Worm (Caenorhabditis elegans) whole organism, mixed stage, embryonic: ENCODE data around the gene T27A10.2.

ENCODE experiments used
- M03D4.4 ChIP-seq: sonication (generic microtip); optimal IDR thresholded peaks from 2 replicates; lab custom pipeline; 2017; ENCODE audit warnings: mild to moderate bottlenecking, missing genetic modification characterization, missing compliant biosample characterization
- bed-3 ChIP-seq: fragments of 200-800 bp; sonication (Bioruptor generic); optimal IDR thresholded peaks from 3 replicates; lab custom pipeline; 2018; ENCODE audit warnings: mild to moderate bottlenecking, missing genetic modification characterization, moderate library complexity, missing compliant biosample characterization
- blmp-1 ChIP-seq: fragments of 150-350 bp; optimal IDR thresholded peaks from 2 replicates; lab custom pipeline; 2014; ENCODE audit warnings: missing biosample characterization, missing genetic modification characterization
- ceh-39 ChIP-seq: fragments of 150-350 bp; optimal IDR thresholded peaks from 2 replicates; lab custom pipeline; 2014; ENCODE audit warnings: missing biosample characterization, missing genetic modification characterization
- ceh-83 ChIP-seq: fragments of 200-800 bp; sonication (Bioruptor generic); optimal IDR thresholded peaks from 2 replicates; lab custom pipeline; 2018; ENCODE audit warnings: mild to moderate bottlenecking, missing genetic modification characterization, missing compliant biosample characterization
- ces-1 ChIP-seq: fragments of 150-350 bp; optimal IDR thresholded peaks from 2 replicates; lab custom pipeline; 2014; ENCODE audit warnings: missing biosample characterization, missing genetic modification reagents, missing genetic modification characterization
- cnd-1 ChIP-seq: fragments of 200-800 bp; sonication (Bioruptor generic); optimal IDR thresholded peaks from 2 replicates; lab custom pipeline; 2018; ENCODE audit warnings: mild to moderate bottlenecking, missing genetic modification characterization, missing compliant biosample characterization
- drap-1 ChIP-seq: fragments of 200-800 bp; sonication (Bioruptor generic); optimal IDR thresholded peaks from 3 replicates; lab custom pipeline; 2018; ENCODE audit warnings: mild to moderate bottlenecking, missing genetic modification characterization, missing compliant biosample characterization
- elt-1 ChIP-seq: sonication (generic microtip); optimal IDR thresholded peaks from 2 replicates; lab custom pipeline; 2017; ENCODE audit warnings: missing genetic modification characterization, mild to moderate bottlenecking, missing compliant biosample characterization, antibody characterized with exemption, moderate library complexity, borderline replicate concordance; ENCODE audit not compliant: insufficient read depth
- elt-3 ChIP-seq: fragments of 150-350 bp; optimal IDR thresholded peaks from 2 replicates; lab custom pipeline; 2014; ENCODE audit warnings: missing biosample characterization, missing genetic modification characterization
- flh-1 ChIP-seq: fragments of 200-800 bp; sonication (Bioruptor generic); optimal IDR thresholded peaks from 2 replicates; lab custom pipeline; 2018; ENCODE audit warnings: mild to moderate bottlenecking, missing genetic modification characterization, moderate library complexity, missing compliant biosample characterization
- ham-2 ChIP-seq: fragments of 200-800 bp; sonication (Bioruptor generic); optimal IDR thresholded peaks from 2 replicates; lab custom pipeline; 2018; ENCODE audit warnings: mild to moderate bottlenecking, missing genetic modification characterization, missing compliant biosample characterization
- hlh-1 ChIP-seq: fragments of 150-350 bp; optimal IDR thresholded peaks from 2 replicates; lab custom pipeline; 2014; ENCODE audit warnings: missing biosample characterization, missing genetic modification reagents, missing genetic modification characterization
- lin-13 ChIP-seq: fragments of 150-350 bp; optimal IDR thresholded peaks from 2 replicates; lab custom pipeline; 2014; ENCODE audit warnings: missing biosample characterization, missing genetic modification characterization
- lin-32 ChIP-seq: fragments of 200-800 bp; sonication (Bioruptor generic); optimal IDR thresholded peaks from 2 replicates; lab custom pipeline; 2018; ENCODE audit warnings: mild to moderate bottlenecking, missing genetic modification characterization, missing compliant biosample characterization
- lsy-2 ChIP-seq: fragments of 150-350 bp; optimal IDR thresholded peaks from 2 replicates; lab custom pipeline; 2014; ENCODE audit warnings: missing biosample characterization, missing genetic modification characterization
- mab-5 ChIP-seq: fragments of 150-350 bp; optimal IDR thresholded peaks from 2 replicates; lab custom pipeline; 2014; ENCODE audit warnings: missing biosample characterization, missing genetic modification characterization
- mep-1 ChIP-seq: fragments of 150-350 bp; optimal IDR thresholded peaks from 2 replicates; lab custom pipeline; 2017; ENCODE audit warnings: missing biosample characterization, missing genetic modification reagents, missing genetic modification characterization, inconsistent platforms
- mls-2 ChIP-seq: sonication (generic microtip); optimal IDR thresholded peaks from 2 replicates; lab custom pipeline; 2016; ENCODE audit warnings: mild to moderate bottlenecking, missing genetic modification characterization, moderate library complexity, missing compliant biosample characterization
- nhr-12 ChIP-seq: fragments of 150-350 bp; optimal IDR thresholded peaks from 2 replicates; lab custom pipeline; 2014; ENCODE audit warnings: missing biosample characterization, missing genetic modification characterization
- nhr-2 ChIP-seq: fragments of 150-350 bp; optimal IDR thresholded peaks from 2 replicates; lab custom pipeline; 2014; ENCODE audit warnings: missing biosample characterization, missing genetic modification characterization
- nhr-28 ChIP-seq: fragments of 150-350 bp; optimal IDR thresholded peaks from 2 replicates; lab custom pipeline; 2014; ENCODE audit warnings: missing biosample characterization, missing genetic modification characterization
- nhr-76 ChIP-seq: sonication (generic microtip); optimal IDR thresholded peaks from 2 replicates; lab custom pipeline; 2017; ENCODE audit warnings: missing biosample characterization, missing genetic modification characterization
- pha-4 ChIP-seq: fragments of 150-350 bp; optimal IDR thresholded peaks from 2 replicates; lab custom pipeline; 2018; ENCODE audit warnings: missing biosample characterization, missing genetic modification reagents, missing genetic modification characterization
- sem-2 ChIP-seq: fragments of 200-800 bp; sonication (Bioruptor generic); optimal IDR thresholded peaks from 2 replicates; lab custom pipeline; 2018; ENCODE audit warnings: mild to moderate bottlenecking, missing genetic modification characterization, missing compliant biosample characterization
- snpc-4 ChIP-seq: fragments of 150-350 bp; optimal IDR thresholded peaks from 2 replicates; lab custom pipeline; 2014; ENCODE audit warnings: missing biosample characterization, missing genetic modification characterization
- sptf-1 ChIP-seq: sonication (generic microtip); optimal IDR thresholded peaks from 2 replicates; lab custom pipeline; 2017; ENCODE audit warnings: mild to moderate bottlenecking, missing genetic modification characterization, moderate library complexity, missing compliant biosample characterization
- tbx-8 ChIP-seq: fragments of 200-800 bp; sonication (Bioruptor generic); optimal IDR thresholded peaks from 2 replicates; lab custom pipeline; 2018; ENCODE audit warnings: mild to moderate bottlenecking, missing genetic modification characterization, moderate library complexity, missing compliant biosample characterization
- unc-120 ChIP-seq: sonication (generic microtip); optimal IDR thresholded peaks from 2 replicates; lab custom pipeline; 2017; ENCODE audit warnings: missing genetic modification characterization, missing compliant biosample characterization; ENCODE audit not compliant: poor library complexity, severe bottlenecking
- unc-39 ChIP-seq: fragments of 150-350 bp; optimal IDR thresholded peaks from 2 replicates; lab custom pipeline; 2014; ENCODE audit warnings: missing biosample characterization, missing genetic modification characterization
- unc-62 ChIP-seq: fragments of 150-350 bp; optimal IDR thresholded peaks from 2 replicates; lab custom pipeline; 2014; ENCODE audit warnings: missing biosample characterization, missing genetic modification reagents, missing genetic modification characterization
- zip-8 ChIP-seq: fragments of 150-350 bp; optimal IDR thresholded peaks from 2 replicates; lab custom pipeline; 2014; ENCODE audit warnings: missing biosample characterization, missing genetic modification characterization
- ztf-11 ChIP-seq: fragments of 150-350 bp; optimal IDR thresholded peaks from 2 replicates; lab custom pipeline; 2014; ENCODE audit warnings: missing biosample characterization, missing genetic modification characterization

T27A10.2 gene

DNA sequence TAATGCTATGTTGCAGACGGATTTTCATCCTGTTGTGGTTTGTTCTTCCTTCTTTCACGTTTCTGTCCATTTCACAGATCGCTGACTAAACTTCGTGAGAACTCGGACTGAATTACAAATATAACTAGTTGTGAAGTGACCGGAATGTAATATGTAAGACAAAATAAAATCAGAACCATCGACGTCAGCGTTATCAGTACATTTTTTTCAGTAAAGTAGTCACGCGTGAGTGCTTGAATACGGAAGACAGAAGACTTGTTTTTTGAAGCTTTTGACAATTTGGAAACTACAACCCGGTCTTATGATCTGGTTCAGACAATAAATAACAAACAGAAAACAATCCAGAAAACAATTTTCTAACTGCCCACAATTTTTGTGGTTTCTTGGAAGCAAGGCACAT lies 3.9 kb upstream of the T27A10.2 start:
- TF ChIP-seq mab-5 (no peak), ceh-83 (GFP tag; lab: Kevin White, UChicago) (no peak), snpc-4 (tag; lab: Kevin White, UChicago) (no peak), sptf-1 (tag; lab: Kevin White, UChicago) (no peak), ceh-39 (no peak), flh-1 (GFP tag; lab: Kevin White, UChicago) (no peak), sem-2 (GFP tag; lab: Kevin White, UChicago) (no peak), drap-1 (GFP tag; lab: Kevin White, UChicago) (no peak), unc-62 (GFP tag; lab: Kevin White, UChicago) (no peak), lin-32 (no peak), M03D4.4 (no peak), blmp-1 (tag; lab: Kevin White, UChicago) (no peak), nhr-2 (tag; lab: Kevin White, UChicago) (no peak), lsy-2 (tag; lab: Kevin White, UChicago) (no peak), mep-1 (no peak), zip-8 (no peak), nhr-76 (tag; lab: Kevin White, UChicago) (no peak), ztf-11 (tag; lab: Kevin White, UChicago) (no peak)

DNA sequence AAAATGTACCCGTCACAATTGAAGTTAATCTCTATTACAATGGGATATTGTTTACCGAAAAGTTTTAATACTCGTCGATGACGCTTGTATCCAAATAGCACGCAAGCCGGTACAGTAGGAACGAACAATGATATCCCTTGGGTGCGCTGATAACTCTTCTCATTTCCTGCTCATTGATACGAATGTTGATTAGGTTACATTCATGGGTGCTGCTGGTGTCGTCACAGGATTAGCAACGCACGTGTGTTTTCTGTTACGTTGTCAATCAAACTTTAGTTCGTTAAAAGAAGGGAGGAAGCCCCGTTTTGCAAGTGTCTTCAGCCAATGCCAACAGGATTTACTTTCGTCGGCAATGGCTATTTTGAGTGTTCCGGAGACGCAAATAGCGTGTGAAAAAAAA lies 2.3 kb upstream of the T27A10.2 start:
- TF ChIP-seq lin-13: no peak
- TF ChIP-seq hlh-1: no peak
- no peak for TF ChIP-seq blmp-1 (tag; lab: Kevin White, UChicago)
- TF ChIP-seq ztf-11 (tag; lab: Kevin White, UChicago): no peak
- TF ChIP-seq drap-1 (GFP tag; lab: Kevin White, UChicago): no peak
- no peak for TF ChIP-seq elt-3 (tag; lab: Kevin White, UChicago)
- TF ChIP-seq ceh-39: no peak
- no peak for TF ChIP-seq ceh-83 (GFP tag; lab: Kevin White, UChicago)
- no peak for TF ChIP-seq nhr-12 (tag; lab: Kevin White, UChicago)
- no peak for TF ChIP-seq mls-2 (tag; lab: Kevin White, UChicago)
- TF ChIP-seq unc-39 (tag; lab: Kevin White, UChicago): no peak
- TF ChIP-seq sem-2 (GFP tag; lab: Kevin White, UChicago): no peak
- no peak for TF ChIP-seq bed-3
- TF ChIP-seq flh-1 (GFP tag; lab: Kevin White, UChicago): no peak
- no peak for TF ChIP-seq nhr-76 (tag; lab: Kevin White, UChicago)
- no peak for TF ChIP-seq elt-1 (tag; lab: Kevin White, UChicago)

DNA sequence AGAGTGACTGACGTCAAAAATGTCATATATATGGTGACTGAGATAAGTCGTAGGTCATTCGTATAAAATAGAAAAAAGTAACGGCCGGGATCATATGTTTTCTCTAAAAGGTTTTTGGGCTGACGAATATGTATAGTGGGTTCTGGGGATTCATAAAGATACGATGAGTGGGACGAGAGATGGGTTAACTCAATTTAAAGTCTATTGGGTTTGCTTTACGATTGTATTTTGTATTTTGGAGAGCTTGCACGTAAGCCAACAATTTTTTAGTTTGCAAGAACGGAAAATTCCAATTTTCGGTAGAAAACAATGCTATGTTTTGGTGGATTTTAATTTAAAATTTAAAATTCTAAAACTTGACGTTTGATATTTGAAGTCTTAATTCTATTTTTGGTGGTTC lies 1.3 kb upstream of the T27A10.2 start:
- TF ChIP-seq nhr-28 (tag; lab: Kevin White, UChicago): no peak
- no peak for TF ChIP-seq cnd-1 (tag; lab: Kevin White, UChicago)
- TF ChIP-seq ces-1 (GFP tag; lab: Kevin White, UChicago): peak; percentile 85

DNA sequence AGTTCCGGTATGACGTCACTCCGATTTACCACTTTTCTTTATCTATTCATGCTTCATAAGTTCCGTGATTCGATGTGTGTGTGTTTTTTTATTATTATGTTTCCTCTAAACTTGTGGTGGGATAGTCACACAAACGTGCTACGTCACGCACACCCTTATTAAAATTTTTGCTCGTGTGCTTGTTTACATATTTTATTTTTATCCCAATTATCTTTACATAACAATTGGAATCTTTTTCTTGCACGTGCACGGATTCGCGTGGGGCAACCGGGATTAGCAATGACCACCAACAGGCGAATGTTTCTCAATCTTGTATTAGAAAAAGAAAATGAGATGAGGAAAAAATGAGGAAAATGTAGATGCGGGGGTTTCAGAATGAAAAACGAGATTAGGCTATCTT lies 4.8 kb downstream of the T27A10.2 start:
- no peak for TF ChIP-seq tbx-8
- no peak for TF ChIP-seq pha-4 (tag; lab: Kevin White, UChicago)

DNA sequence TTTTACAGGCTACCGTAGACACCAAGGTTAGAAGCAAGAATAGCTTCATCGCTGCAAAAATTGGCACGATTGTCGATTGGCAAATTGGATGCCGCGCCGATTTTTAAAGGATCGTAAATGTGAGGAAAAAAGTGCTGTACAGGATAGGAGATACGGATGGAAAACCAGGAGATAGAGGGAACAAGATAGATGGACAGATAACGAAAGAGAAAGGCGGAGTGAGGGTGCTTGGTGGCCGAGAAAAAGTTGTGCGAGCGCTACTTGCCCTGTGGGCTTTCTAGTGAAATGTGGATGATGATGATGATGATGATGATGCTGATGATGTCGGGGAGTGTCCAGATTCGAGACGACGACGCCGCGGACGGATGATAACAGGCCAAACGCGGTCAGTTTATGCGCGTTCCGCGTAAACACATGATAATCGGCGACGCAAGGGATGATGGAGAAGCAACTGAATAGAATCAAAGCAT lies 10.6 kb downstream of the T27A10.2 start, which contains the start of gene T27A10.6:
Gene T27A10.6 (minus strand): TSS at position 51 of the 470 bp plus-strand sequence.
- TF ChIP-seq unc-120 (no peak), hlh-1 (no peak), elt-1 (tag; lab: Kevin White, UChicago) (peak; percentile 85), blmp-1 (tag; lab: Kevin White, UChicago) (peak; percentile 77), mab-5 (no peak), cnd-1 (tag; lab: Kevin White, UChicago) (no peak), sem-2 (GFP tag; lab: Kevin White, UChicago) (no peak), unc-62 (GFP tag; lab: Kevin White, UChicago) (no peak), drap-1 (GFP tag; lab: Kevin White, UChicago) (no peak), bed-3 (no peak), ham-2 (GFP tag; lab: Kevin White, UChicago) (peak; percentile 92)
